Worm (Caenorhabditis elegans) whole organism, L1 larva: ENCODE results near the gene C25F9.13.
A peak's percentile ranks its signal among the peaks of the same experiment; 100 is the strongest.

Experiments used
- C04F5.9 ChIP-seq: sonication (generic microtip); optimal IDR thresholded peaks from 2 replicates; lab custom pipeline; 2016; ENCODE audit warnings: missing genetic modification characterization, missing compliant biosample characterization
- C34B4.2 ChIP-seq: sonication (generic microtip); optimal IDR thresholded peaks from 2 replicates; lab custom pipeline; 2017; ENCODE audit warnings: mild to moderate bottlenecking, missing genetic modification characterization, missing compliant biosample characterization
- F16B12.6 ChIP-seq: fragments of 150-350 bp; optimal IDR thresholded peaks from 2 replicates; lab custom pipeline; 2014; ENCODE audit warnings: missing biosample characterization, missing genetic modification characterization
- Y116A8C.19 ChIP-seq: sonication (generic microtip); optimal IDR thresholded peaks from 2 replicates; lab custom pipeline; 2016; ENCODE audit warnings: missing compliant biosample characterization, missing genetic modification characterization, borderline replicate concordance
- blmp-1 ChIP-seq: fragments of 150-350 bp; optimal IDR thresholded peaks from 2 replicates; lab custom pipeline; 2014; ENCODE audit warnings: missing biosample characterization, missing genetic modification characterization
- dsc-1 ChIP-seq: sonication (generic microtip); optimal IDR thresholded peaks from 2 replicates; lab custom pipeline; 2016; ENCODE audit warnings: mild to moderate bottlenecking, missing genetic modification characterization, missing compliant biosample characterization
- efl-3 ChIP-seq: fragments of 200-800 bp; sonication (Bioruptor generic); optimal IDR thresholded peaks from 2 replicates; lab custom pipeline; 2018; ENCODE audit warnings: mild to moderate bottlenecking, missing genetic modification characterization, missing compliant biosample characterization
- elt-3 ChIP-seq, 6 experiments: fragments of 150-350 bp in 1 of 6; sonication (generic microtip); optimal IDR thresholded peaks; 2 replicates each; lab custom pipeline; 2017 to 2018; ENCODE audit warnings: missing biosample characterization in 6 of 6, missing genetic modification characterization in 6 of 6, inconsistent platforms in 1 of 6
- fkh-8 ChIP-seq: sonication (generic microtip); optimal IDR thresholded peaks from 2 replicates; lab custom pipeline; 2016; ENCODE audit warnings: mild to moderate bottlenecking, missing genetic modification characterization, missing compliant biosample characterization
- fos-1 ChIP-seq: fragments of 150-350 bp; optimal IDR thresholded peaks from 2 replicates; lab custom pipeline; 2014; ENCODE audit warnings: missing biosample characterization, missing genetic modification characterization
- grh-1 ChIP-seq: fragments of 200-800 bp; sonication (Bioruptor generic); IDR thresholded peaks from 2 replicates; pipeline ENCODE4 v1.3.6; 2022; ENCODE audit warnings: missing genetic modification reagents, missing genetic modification characterization, missing compliant biosample characterization
- hlh-17 ChIP-seq: fragments of 200-800 bp; sonication (Bioruptor generic); optimal IDR thresholded peaks from 2 replicates; lab custom pipeline; 2018; ENCODE audit warnings: missing genetic modification characterization, mild to moderate bottlenecking, missing compliant biosample characterization, moderate library complexity, borderline replicate concordance
- hpl-2 ChIP-seq: fragments of 150-350 bp; optimal IDR thresholded peaks from 2 replicates; lab custom pipeline; 2014; ENCODE audit warnings: missing biosample characterization, missing genetic modification reagents, missing genetic modification characterization
- irx-1 ChIP-seq: sonication (generic microtip); optimal IDR thresholded peaks from 2 replicates; lab custom pipeline; 2016; ENCODE audit warnings: missing genetic modification characterization, missing compliant biosample characterization
- isw-1 ChIP-seq: fragments of 200-800 bp; sonication (Bioruptor generic); IDR thresholded peaks from 2 replicates; pipeline ENCODE4 v1.3.6; 2022; ENCODE audit warnings: missing genetic modification characterization, missing compliant biosample characterization
- jun-1 ChIP-seq: fragments of 150-350 bp; optimal IDR thresholded peaks from 2 replicates; lab custom pipeline; 2014; ENCODE audit warnings: missing biosample characterization, missing genetic modification reagents, missing genetic modification characterization
- lin-13 ChIP-seq: fragments of 150-350 bp; optimal IDR thresholded peaks from 2 replicates; lab custom pipeline; 2014; ENCODE audit warnings: missing biosample characterization, missing genetic modification reagents, missing genetic modification characterization
- lin-14 ChIP-seq: fragments of 200-800 bp; sonication (Bioruptor generic); optimal IDR thresholded peaks from 2 replicates; lab custom pipeline; 2018; ENCODE audit warnings: mild to moderate bottlenecking, missing genetic modification characterization, moderate library complexity, missing compliant biosample characterization
- lin-15B ChIP-seq: fragments of 150-350 bp; sonication (generic microtip); optimal IDR thresholded peaks from 3 replicates; lab custom pipeline; 2014; ENCODE audit warnings: missing biosample characterization, missing genetic modification characterization
- lin-35 ChIP-seq, 2 experiments: fragments of 150-350 bp; optimal IDR thresholded peaks; 2 replicates each; lab custom pipeline; 2014; ENCODE audit warnings: missing biosample characterization in 2 of 2, missing genetic modification characterization in 2 of 2, missing genetic modification reagents in 2 of 2
- lir-3 ChIP-seq: sonication (generic microtip); optimal IDR thresholded peaks from 2 replicates; lab custom pipeline; 2016; ENCODE audit warnings: mild to moderate bottlenecking, missing genetic modification characterization, moderate library complexity, missing compliant biosample characterization; ENCODE audit not compliant: poor library complexity
- lsy-2 ChIP-seq, 2 experiments: fragments of 150-350 bp; optimal IDR thresholded peaks; 2 replicates each; lab custom pipeline; 2014; ENCODE audit warnings: missing biosample characterization in 2 of 2, missing genetic modification characterization in 2 of 2
- nhr-12 ChIP-seq: sonication (generic microtip); optimal IDR thresholded peaks from 2 replicates; lab custom pipeline; 2017; ENCODE audit warnings: missing biosample characterization, missing genetic modification characterization
- nhr-19 ChIP-seq: fragments of 200-800 bp; sonication (Bioruptor generic); conservative IDR thresholded peaks from 2 replicates; pipeline ENCODE4 v1.3.6; 2022; ENCODE audit warnings: missing genetic modification characterization, missing compliant biosample characterization
- nhr-20 ChIP-seq: sonication (generic microtip); optimal IDR thresholded peaks from 2 replicates; lab custom pipeline; 2016; ENCODE audit warnings: mild to moderate bottlenecking, missing genetic modification characterization, missing compliant biosample characterization
- nhr-47 ChIP-seq: sonication (generic microtip); optimal IDR thresholded peaks from 2 replicates; lab custom pipeline; 2016; ENCODE audit warnings: mild to moderate bottlenecking, missing genetic modification characterization, moderate library complexity, missing compliant biosample characterization
- nhr-71 ChIP-seq: sonication (generic microtip); optimal IDR thresholded peaks from 2 replicates; lab custom pipeline; 2016; ENCODE audit warnings: mild to moderate bottlenecking, missing genetic modification characterization, moderate library complexity, missing compliant biosample characterization
- nhr-84 ChIP-seq: sonication (generic microtip); optimal IDR thresholded peaks from 2 replicates; lab custom pipeline; 2017; ENCODE audit warnings: missing biosample characterization, missing genetic modification characterization
- nhr-85 ChIP-seq: sonication (generic microtip); peaks from one replicate; lab custom pipeline; 2016; ENCODE audit warnings: missing genetic modification characterization, inconsistent platforms, missing compliant biosample characterization
- nhr-90 ChIP-seq: sonication (generic microtip); optimal IDR thresholded peaks from 2 replicates; lab custom pipeline; 2016; ENCODE audit warnings: mild to moderate bottlenecking, missing genetic modification characterization, missing compliant biosample characterization; ENCODE audit not compliant: poor library complexity
- pag-3 ChIP-seq: sonication (generic microtip); optimal IDR thresholded peaks from 2 replicates; lab custom pipeline; 2017; ENCODE audit warnings: missing genetic modification characterization, mild to moderate bottlenecking, missing compliant biosample characterization, antibody characterized with exemption, borderline replicate concordance; ENCODE audit not compliant: insufficient read depth
- pax-3 ChIP-seq: fragments of 200-800 bp; sonication (Bioruptor generic); optimal IDR thresholded peaks from 2 replicates; lab custom pipeline; 2018; ENCODE audit warnings: mild to moderate bottlenecking, missing genetic modification characterization, moderate library complexity, missing compliant biosample characterization
- pqm-1 ChIP-seq: sonication (generic microtip); optimal IDR thresholded peaks from 3 replicates; lab custom pipeline; 2017; ENCODE audit warnings: missing biosample characterization, missing genetic modification characterization
- rnt-1 ChIP-seq: sonication (generic microtip); optimal IDR thresholded peaks from 2 replicates; lab custom pipeline; 2016; ENCODE audit warnings: mild to moderate bottlenecking, missing genetic modification characterization, moderate library complexity, missing compliant biosample characterization
- snpc-4 ChIP-seq: fragments of 150-350 bp; optimal IDR thresholded peaks from 2 replicates; lab custom pipeline; 2014; ENCODE audit warnings: missing biosample characterization, missing genetic modification characterization
- snu-23 ChIP-seq: sonication (generic microtip); optimal IDR thresholded peaks from 2 replicates; lab custom pipeline; 2016; ENCODE audit warnings: missing genetic modification characterization, missing compliant biosample characterization
- sox-4 ChIP-seq: sonication (generic microtip); optimal IDR thresholded peaks from 2 replicates; lab custom pipeline; 2016; ENCODE audit warnings: missing genetic modification characterization, missing compliant biosample characterization
- sptf-1 ChIP-seq: fragments of 150-350 bp; optimal IDR thresholded peaks from 2 replicates; lab custom pipeline; 2014; ENCODE audit warnings: missing biosample characterization, missing genetic modification characterization
- sup-37 ChIP-seq: fragments of 200-800 bp; sonication (Bioruptor generic); optimal IDR thresholded peaks from 2 replicates; lab custom pipeline; 2018; ENCODE audit warnings: mild to moderate bottlenecking, missing genetic modification characterization, missing compliant biosample characterization
- tbx-2 ChIP-seq: sonication (generic microtip); optimal IDR thresholded peaks from 2 replicates; lab custom pipeline; 2016; ENCODE audit warnings: missing genetic modification characterization, missing compliant biosample characterization
- unc-30 ChIP-seq: sonication (generic microtip); optimal IDR thresholded peaks from 2 replicates; lab custom pipeline; 2017; ENCODE audit warnings: missing biosample characterization, missing genetic modification characterization
- unc-62 ChIP-seq: fragments of 150-350 bp; optimal IDR thresholded peaks from 2 replicates; lab custom pipeline; 2014; ENCODE audit warnings: missing biosample characterization, missing genetic modification reagents, missing genetic modification characterization
- unc-86 ChIP-seq: sonication (generic microtip); optimal IDR thresholded peaks from 2 replicates; lab custom pipeline; 2016; ENCODE audit warnings: missing genetic modification characterization, missing compliant biosample characterization
- xbp-1 ChIP-seq: sonication (generic microtip); optimal IDR thresholded peaks from 2 replicates; lab custom pipeline; 2016; ENCODE audit warnings: missing genetic modification characterization, missing compliant biosample characterization
- zag-1 ChIP-seq: fragments of 150-350 bp; optimal IDR thresholded peaks from 2 replicates; lab custom pipeline; 2014; ENCODE audit warnings: missing biosample characterization, missing genetic modification characterization
- zip-4 ChIP-seq: fragments of 200-800 bp; sonication (Bioruptor generic); optimal IDR thresholded peaks from 2 replicates; lab custom pipeline; 2018; ENCODE audit warnings: mild to moderate bottlenecking, missing genetic modification characterization, moderate library complexity, missing compliant biosample characterization

C25F9.13 gene

ce11 chrV:19430351-19430913 is 31.6 kb upstream of the C25F9.13 start:
- TF ChIP-seq unc-62 (GFP tag; lab: Kevin White, UChicago) (no peak), snu-23 (GFP tag; lab: Kevin White, UChicago) (no peak), C04F5.9 (tag; lab: Kevin White, UChicago) (no peak), lin-15B (tag; lab: Kevin White, UChicago) (no peak), nhr-12 (no peak), sptf-1 (tag; lab: Kevin White, UChicago) (no peak), nhr-19 (GFP tag; lab: Robert Waterston, UW) (0 out of 2 replicates have a peak, but pooled peaks have one; percentile 6), nhr-47 (tag; lab: Kevin White, UChicago) (no peak)

- TF ChIP-seq snpc-4 (tag; lab: Kevin White, UChicago), result no peak
- no peak for TF ChIP-seq nhr-84 (tag; lab: Kevin White, UChicago)
- peak; percentile 19 for TF ChIP-seq zip-4 (GFP tag; lab: Kevin White, UChicago)
- no peak for TF ChIP-seq lir-3 (tag; lab: Kevin White, UChicago)
- TF ChIP-seq lin-13 (GFP tag; lab: Kevin White, UChicago), result no peak
- no peak for TF ChIP-seq lin-35 (GFP tag; optimal IDR thresholded peaks at IDR 0.05; lab: Kevin White, UChicago)
- TF ChIP-seq unc-30, result no peak
- TF ChIP-seq zag-1, result no peak
- TF ChIP-seq lsy-2 (tag; optimal IDR thresholded peaks at IDR 0.05; lab: Kevin White, UChicago), result peak; percentile 13 to 15
- TF ChIP-seq grh-1 (GFP tag; lab: Robert Waterston, UW), result peak; percentile 45; the same call in 1 of the 2 replicates
- no peak for TF ChIP-seq F16B12.6 (tag; lab: Kevin White, UChicago)
- peak; percentile 29; the same call in 1 of the 2 replicates for TF ChIP-seq nhr-19 (GFP tag; lab: Robert Waterston, UW)
- TF ChIP-seq dsc-1 (tag; lab: Kevin White, UChicago), result no peak
- TF ChIP-seq snu-23 (GFP tag; lab: Kevin White, UChicago), result peak; percentile 21
- TF ChIP-seq rnt-1 (tag; lab: Kevin White, UChicago), result peak; percentile 38
- TF ChIP-seq lin-14 (GFP tag; lab: Kevin White, UChicago), result peak; percentile 73
- peak; percentile 36 for TF ChIP-seq nhr-71
- peak; percentile 95 for TF ChIP-seq nhr-85 (tag; lab: Kevin White, UChicago)
- TF ChIP-seq jun-1 (tag; lab: Kevin White, UChicago), result no peak
- TF ChIP-seq nhr-20 (tag; lab: Kevin White, UChicago), result peak; percentile 61
Measured at ce11 chrV:19429605-19430004, 30.8 kb upstream of the C25F9.13 start.

DNA sequence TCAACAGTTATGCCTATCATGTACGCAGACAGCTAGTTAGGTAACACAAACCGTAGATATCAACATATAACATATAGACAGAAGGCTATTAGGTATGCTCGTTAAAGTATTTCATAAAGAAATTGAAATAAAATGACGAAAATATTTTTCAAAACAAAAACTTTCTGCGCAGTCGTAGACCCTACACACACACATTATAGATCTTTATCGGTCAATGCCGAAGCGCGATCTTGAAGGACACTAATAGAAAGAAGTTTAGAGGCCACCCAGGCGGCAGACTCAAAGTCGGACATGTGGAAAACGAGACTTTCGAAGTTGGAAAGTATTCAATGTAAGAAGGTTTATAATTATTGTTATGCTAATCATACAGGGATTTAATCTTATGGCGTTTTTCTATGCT is 30.2 kb upstream of the C25F9.13 start:
- TF ChIP-seq nhr-12 (no peak), nhr-20 (tag; lab: Kevin White, UChicago) (peak; percentile 74), isw-1 (GFP tag; lab: Robert Waterston, UW) (no peak), efl-3 (no peak), sup-37 (GFP tag; lab: Kevin White, UChicago) (peak; percentile 17), nhr-90 (tag; lab: Kevin White, UChicago) (peak; percentile 28), F16B12.6 (tag; lab: Kevin White, UChicago) (no peak), C04F5.9 (tag; lab: Kevin White, UChicago) (no peak), snpc-4 (tag; lab: Kevin White, UChicago) (no peak), irx-1 (no peak), pax-3 (tag; lab: Kevin White, UChicago) (no peak), Y116A8C.19 (tag; lab: Kevin White, UChicago) (no peak), elt-3 (tag; optimal IDR thresholded peaks at IDR 0.05; lab: Kevin White, UChicago) (no peak), pag-3 (tag; lab: Kevin White, UChicago) (no peak), pqm-1 (tag; lab: Kevin White, UChicago) (no peak), fos-1 (tag; lab: Kevin White, UChicago) (no peak), C34B4.2 (tag; lab: Kevin White, UChicago) (no peak), xbp-1 (no peak), nhr-84 (tag; lab: Kevin White, UChicago) (no peak), nhr-47 (tag; lab: Kevin White, UChicago) (peak; percentile 17), fkh-8 (tag; lab: Kevin White, UChicago) (no peak), lin-15B (tag; lab: Kevin White, UChicago) (no peak), snu-23 (GFP tag; lab: Kevin White, UChicago) (peak; percentile 56), jun-1 (tag; lab: Kevin White, UChicago) (no peak), sox-4 (tag; lab: Kevin White, UChicago) (no peak), blmp-1 (tag; lab: Kevin White, UChicago) (peak; percentile 57), tbx-2 (tag; lab: Kevin White, UChicago) (no peak), unc-86 (tag; lab: Kevin White, UChicago) (no peak), hpl-2 (GFP tag; lab: Kevin White, UChicago) (no peak), nhr-71 (peak; percentile 54), hlh-17 (no peak)
